Fruit fly (Drosophila melanogaster): Measurements from ENCODE around the gene CG9331.

DNA sequence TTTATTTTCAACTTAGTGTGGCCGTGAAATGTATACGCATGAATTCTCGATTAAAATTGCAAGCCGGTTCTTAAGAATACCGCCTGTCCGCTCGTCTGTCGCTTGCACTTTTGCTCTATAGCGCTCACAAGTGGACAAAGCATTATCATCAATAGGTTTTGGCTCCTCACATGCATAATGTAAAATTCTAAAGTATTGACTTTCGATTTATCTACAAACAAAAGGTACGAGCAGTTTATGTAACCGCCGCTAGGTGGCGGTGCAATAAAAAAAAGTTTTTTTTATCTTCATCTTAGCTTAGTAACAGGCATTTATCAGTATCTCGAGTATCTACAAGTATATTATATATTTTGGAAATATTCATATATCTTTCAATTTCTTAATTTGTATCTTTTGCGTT is 3.6 kb downstream of the CG9331 start:
- TF ChIP-seq MESR4 (GFP tag; optimal IDR thresholded peaks at IDR 0.05) (no peak), Ets97D (GFP tag; optimal IDR thresholded peaks at IDR 0.05) (no peak), sug (tag; optimal IDR thresholded peaks at IDR 0.05) (no peak), CG1647 (GFP tag; optimal IDR thresholded peaks at IDR 0.05) (no peak), pnt (GFP tag; optimal IDR thresholded peaks at IDR 0.05) (no peak), CG18619 (GFP tag; optimal IDR thresholded peaks at IDR 0.05) (no peak), mld (GFP tag; IDR thresholded peaks at IDR 0.05; ENCODE audit: partially characterized antibody) (no peak), CG7928 (GFP tag; optimal IDR thresholded peaks at IDR 0.05) (no peak), CG10209 (GFP tag; optimal IDR thresholded peaks at IDR 0.05) (no peak), CG7786 (GFP tag; optimal IDR thresholded peaks at IDR 0.05) (no peak), CG16779 (GFP tag; IDR thresholded peaks at IDR 0.05) (no peak), CG12769 (tag; optimal IDR thresholded peaks at IDR 0.05) (no peak), Oli (tag; optimal IDR thresholded peaks at IDR 0.05) (no peak), Hey (tag; optimal IDR thresholded peaks at IDR 0.05) (no peak)

All from whole organism, embryonic.